Worm (Caenorhabditis elegans) whole organism, L1 larva: ENCODE results near the gene tag-281.

Experiments
- C04F5.9 ChIP-seq: sonication (generic microtip); optimal IDR thresholded peaks from 2 replicates; lab custom pipeline; 2016; ENCODE audit warnings: missing genetic modification characterization, missing compliant biosample characterization
- lsy-2 ChIP-seq, 2 experiments: fragments of 150-350 bp; optimal IDR thresholded peaks; 2 replicates each; lab custom pipeline; 2014; ENCODE audit warnings: missing biosample characterization in 2 of 2, missing genetic modification characterization in 2 of 2
- nhr-28 ChIP-seq: fragments of 150-350 bp; optimal IDR thresholded peaks from 2 replicates; lab custom pipeline; 2014; ENCODE audit warnings: missing biosample characterization, missing genetic modification characterization
- nhr-77 ChIP-seq: fragments of 150-350 bp; optimal IDR thresholded peaks from 2 replicates; lab custom pipeline; 2014; ENCODE audit warnings: missing biosample characterization, missing genetic modification characterization
- nhr-90 ChIP-seq: sonication (generic microtip); optimal IDR thresholded peaks from 2 replicates; lab custom pipeline; 2016; ENCODE audit warnings: mild to moderate bottlenecking, missing genetic modification characterization, missing compliant biosample characterization; ENCODE audit not compliant: poor library complexity

DNA sequence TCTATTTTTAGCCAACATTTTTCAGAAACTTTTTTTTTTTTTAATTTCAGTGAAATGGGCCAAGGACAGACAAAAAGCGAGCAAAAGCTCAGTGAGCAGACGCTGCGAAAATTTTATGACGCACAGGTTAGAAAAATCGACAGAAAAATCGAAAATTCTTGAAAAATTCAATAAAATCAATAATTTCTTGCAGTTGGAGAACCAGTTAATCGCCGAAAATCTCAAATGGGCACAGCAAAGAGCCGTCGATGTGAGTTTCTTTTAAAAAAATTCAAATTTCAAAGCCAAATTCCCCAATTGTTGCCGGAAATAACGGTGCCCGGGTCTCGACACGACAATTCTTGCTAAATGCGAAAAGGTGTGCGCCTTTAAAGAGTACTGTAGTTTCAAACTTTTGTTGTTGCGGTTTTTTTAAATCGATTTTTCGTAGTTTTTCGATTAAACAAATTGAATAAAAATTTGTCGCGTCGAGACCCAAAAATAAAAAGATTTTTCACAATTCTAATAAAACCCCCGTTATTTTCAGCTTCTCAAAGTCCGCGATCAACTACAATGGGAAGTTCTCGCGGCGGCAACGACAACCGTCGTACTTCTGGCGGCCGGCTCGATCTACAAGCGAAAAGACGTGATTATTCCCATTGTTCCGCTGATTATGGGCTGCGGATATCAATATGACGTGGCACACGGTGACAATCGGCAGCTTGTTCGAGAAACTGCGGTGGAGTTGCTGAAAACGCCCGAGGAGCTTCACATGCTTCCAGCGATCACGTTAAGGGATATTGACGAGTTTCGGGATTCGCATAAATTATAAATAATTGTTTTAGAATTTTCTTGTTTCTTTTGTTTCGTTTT lies 1.3 kb downstream of the tag-281 start, which contains the start of gene tag-280:
- TF ChIP-seq nhr-77 (no peak), lsy-2 (tag; optimal IDR thresholded peaks at IDR 0.05; lab: Kevin White, UChicago) (no peak), C04F5.9 (no peak), nhr-90 (tag; lab: Kevin White, UChicago) (no peak), nhr-28 (tag; lab: Kevin White, UChicago) (no peak)
